Worm (Caenorhabditis elegans): ENCODE results near the gene F08F1.4.

Gene F08F1.4

ce11 chrX:8418382-8418781 lies 5.2 kb downstream of the F08F1.4 start, which contains the start of gene spp-13:
spp-13 (minus strand) TSS chrX:8418524.
- TF ChIP-seq alr-1 (tag; optimal IDR thresholded peaks at IDR 0.05) (no peak), nhr-23 (tag; optimal IDR thresholded peaks at IDR 0.05) (no peak), ceh-82 (tag; optimal IDR thresholded peaks at IDR 0.05) (no peak), nhr-21 (tag; optimal IDR thresholded peaks at IDR 0.05) (peak; percentile 28), sem-4 (tag; optimal IDR thresholded peaks at IDR 0.05) (peak; percentile 54)

- TF ChIP-seq elt-3 (tag; optimal IDR thresholded peaks at IDR 0.05) (no peak), sma-9 (GFP tag; optimal IDR thresholded peaks at IDR 0.05) (peak; percentile 18), sma-9 (tag; optimal IDR thresholded peaks at IDR 0.05) (no peak)
Observed at ce11 chrX:8419252-8419651, 6.0 kb downstream of the F08F1.4 start.

ce11 chrX:8421594-8421993 lies 8.4 kb downstream of the F08F1.4 start:
- TF ChIP-seq blmp-1 (tag; optimal IDR thresholded peaks at IDR 0.05; ENCODE audit: insufficient read depth) (no peak), snpc-4 (tag; optimal IDR thresholded peaks at IDR 0.05) (no peak), alr-1 (tag; optimal IDR thresholded peaks at IDR 0.05) (no peak), ztf-1 (GFP tag; conservative IDR thresholded peaks at IDR 0.05) (no peak), ztf-4 (tag; optimal IDR thresholded peaks at IDR 0.05) (no peak), unc-62 (GFP tag; optimal IDR thresholded peaks at IDR 0.05) (no peak)

- TF ChIP-seq nhr-25 (tag; optimal IDR thresholded peaks at IDR 0.05) (peak; percentile 33), crh-2 (tag; optimal IDR thresholded peaks at IDR 0.05) (peak; percentile 99), nhr-237 (tag; optimal IDR thresholded peaks at IDR 0.05) (no peak), lin-39 (tag; optimal IDR thresholded peaks at IDR 0.05) (no peak), ZK546.5 (tag; optimal IDR thresholded peaks at IDR 0.05) (no peak), Y55F3AM.14 (GFP tag; optimal IDR thresholded peaks at IDR 0.05) (no peak), nhr-6 (tag; optimal IDR thresholded peaks at IDR 0.05) (no peak), gmeb-1 (tag; optimal IDR thresholded peaks at IDR 0.05) (peak; percentile 56), blmp-1 (tag; optimal IDR thresholded peaks at IDR 0.05; ENCODE audit: insufficient read depth) (no peak), mdl-1 (tag; optimal IDR thresholded peaks at IDR 0.05) (no peak), C34F6.9 (tag; optimal IDR thresholded peaks at IDR 0.05) (peak; percentile 69), peb-1 (tag; optimal IDR thresholded peaks at IDR 0.05) (no peak), unc-62 (GFP tag; optimal IDR thresholded peaks at IDR 0.05) (no peak), zag-1 (tag; optimal IDR thresholded peaks at IDR 0.05) (no peak), nhr-23 (tag; optimal IDR thresholded peaks at IDR 0.05) (no peak), nhr-10 (tag; optimal IDR thresholded peaks at IDR 0.05) (no peak), nhr-11 (tag; optimal IDR thresholded peaks at IDR 0.05) (no peak), aly-2 (tag; optimal IDR thresholded peaks at IDR 0.05) (no peak), lin-13 (GFP tag; optimal IDR thresholded peaks at IDR 0.05) (peak; percentile 66), lsy-2 (tag; optimal IDR thresholded peaks at IDR 0.05) (peak in 1 of 2 experiments; percentile 73), sem-4 (tag; optimal IDR thresholded peaks at IDR 0.05) (peak; percentile 52), elt-1 (tag; optimal IDR thresholded peaks at IDR 0.05) (no peak), snpc-4 (tag; optimal IDR thresholded peaks at IDR 0.05) (peak; percentile 62), dmd-4 (tag; optimal IDR thresholded peaks at IDR 0.05) (no peak), nhr-129 (tag; optimal IDR thresholded peaks at IDR 0.05) (peak; percentile 56), ceh-16 (tag; optimal IDR thresholded peaks at IDR 0.05) (no peak), sma-3 (GFP tag; optimal IDR thresholded peaks at IDR 0.05) (peak; percentile 41), mab-5 (tag; optimal IDR thresholded peaks at IDR 0.05) (peak; percentile 52), unc-39 (tag; optimal IDR thresholded peaks at IDR 0.05) (no peak), nhr-77 (tag; optimal IDR thresholded peaks at IDR 0.05) (no peak), unc-55 (GFP tag; optimal IDR thresholded peaks at IDR 0.05) (peak; percentile 70), ztf-11 (tag; optimal IDR thresholded peaks at IDR 0.05) (no peak), skn-1 (tag; optimal IDR thresholded peaks at IDR 0.05) (no peak), fos-1 (tag; optimal IDR thresholded peaks at IDR 0.05) (peak; percentile 66), elt-3 (tag; optimal IDR thresholded peaks at IDR 0.05) (no peak), ama-1 (optimal IDR thresholded peaks at IDR 0.05) (no peak), nhr-21 (tag; optimal IDR thresholded peaks at IDR 0.05) (peak; percentile 49), nhr-12 (tag; optimal IDR thresholded peaks at IDR 0.05) (no peak), egl-27 (tag; optimal IDR thresholded peaks at IDR 0.05) (no peak), ceh-82 (tag; optimal IDR thresholded peaks at IDR 0.05) (no peak), alr-1 (tag; optimal IDR thresholded peaks at IDR 0.05) (no peak), ztf-4 (tag; optimal IDR thresholded peaks at IDR 0.05) (no peak), lin-11 (tag; optimal IDR thresholded peaks at IDR 0.05) (peak; percentile 64), sma-9 (GFP tag; optimal IDR thresholded peaks at IDR 0.05) (peak; percentile 50), sma-9 (tag; optimal IDR thresholded peaks at IDR 0.05) (no peak), F13H6.1 (tag; optimal IDR thresholded peaks at IDR 0.05) (peak; percentile 32), ztf-1 (GFP tag; conservative IDR thresholded peaks at IDR 0.05) (no peak), R02D3.7 (tag; optimal IDR thresholded peaks at IDR 0.05) (peak; percentile 77)
Observed at ce11 chrX:8422020-8422419, 8.8 kb downstream of the F08F1.4 start, which contains the start of gene tag-123. tag-123 (minus strand) TSS chrX:8422055.

Data from whole organism, L2 larva.